Fruit fly (Drosophila melanogaster): ENCODE measurements around the gene gzl.

Gene gzl

DNA sequence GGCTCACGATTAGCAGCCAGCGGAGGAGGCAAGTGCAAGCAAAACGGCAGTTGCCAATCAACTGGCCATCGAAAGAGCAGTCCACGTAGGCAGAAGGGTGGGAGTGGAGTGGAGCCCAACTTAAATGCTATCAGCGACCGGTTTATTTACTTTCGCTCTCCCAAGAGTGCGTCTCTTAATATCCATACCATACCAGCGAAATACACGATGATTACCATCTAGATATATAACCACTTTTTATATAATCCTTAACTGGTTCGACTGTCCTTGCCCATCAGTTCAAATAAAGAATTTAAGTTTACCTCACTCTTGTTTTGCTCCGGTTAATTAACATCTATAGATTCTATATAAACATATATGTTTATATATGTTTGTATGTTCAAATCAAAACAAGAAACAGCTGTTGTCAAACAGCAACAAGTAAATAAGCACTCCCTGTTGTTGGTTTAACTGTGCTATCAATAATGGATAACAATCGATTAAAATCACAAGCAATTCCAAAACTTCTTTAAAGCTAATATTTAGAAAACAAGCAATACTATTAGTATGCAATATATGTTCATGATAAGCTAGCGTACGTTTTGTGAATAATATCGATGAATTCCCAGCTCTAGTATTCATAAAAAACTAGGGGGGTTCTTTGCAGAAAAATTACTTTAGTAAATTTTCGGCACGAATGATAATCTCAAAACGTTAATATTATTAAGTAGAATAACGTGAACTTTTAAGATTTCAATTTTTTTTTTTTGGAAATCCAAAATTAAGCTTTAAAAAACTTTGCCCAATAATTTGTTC lies 9.0 kb upstream of the gzl start (continued):
- no peak for TF ChIP-seq Tbp (GFP tag; optimal IDR thresholded peaks at IDR 0.05)
- peak; percentile 63; the same call in 2 of the 3 replicates for TF ChIP-seq Dbx (GFP tag; IDR thresholded peaks at IDR 0.05)
- TF ChIP-seq CG11247 (GFP tag; IDR thresholded peaks at IDR 0.05), result 0 out of 2 replicates have a peak, but pooled peaks have one; percentile 52
- no peak for TF ChIP-seq ftz-f1 (GFP tag; optimal IDR thresholded peaks at IDR 0.05)
- TF ChIP-seq Meics (GFP tag; optimal IDR thresholded peaks at IDR 0.05), result peak; percentile 96
- no peak for TF ChIP-seq ap (GFP tag; IDR thresholded peaks at IDR 0.05)
- TF ChIP-seq Antp (GFP tag; optimal IDR thresholded peaks at IDR 0.05), result no peak
- peak; percentile 66 for TF ChIP-seq odd (GFP tag; optimal IDR thresholded peaks at IDR 0.05)
- no peak for TF ChIP-seq CG7963 (GFP tag; IDR thresholded peaks at IDR 0.05; ENCODE audit: partially characterized antibody)
- TF ChIP-seq CG13123 (GFP tag; optimal IDR thresholded peaks at IDR 0.05), result peak; percentile 42
- TF ChIP-seq Dip2 (GFP tag; IDR thresholded peaks at IDR 0.05), result no peak
- no peak for TF ChIP-seq CG11504 (tag; optimal IDR thresholded peaks at IDR 0.05)
- peak; percentile 47 for TF ChIP-seq nom (GFP tag; optimal IDR thresholded peaks at IDR 0.05)
- peak; percentile 34; the same call in 1 of the 2 replicates for TF ChIP-seq CG5953 (GFP tag; IDR thresholded peaks at IDR 0.05)
- TF ChIP-seq CG32772 (GFP tag; IDR thresholded peaks at IDR 0.05), result no peak
- TF ChIP-seq Lpt (GFP tag; optimal IDR thresholded peaks at IDR 0.05), result no peak
- TF ChIP-seq CG3065 (GFP tag; optimal IDR thresholded peaks at IDR 0.05), result no peak
- TF ChIP-seq Drgx (GFP tag; IDR thresholded peaks at IDR 0.05), result 0 out of 2 replicates have a peak, but pooled peaks have one; percentile 33
- TF ChIP-seq fu2 (GFP tag; optimal IDR thresholded peaks at IDR 0.05), result no peak
- no peak for TF ChIP-seq zen (tag; optimal IDR thresholded peaks at IDR 0.05)
- no peak for TF ChIP-seq CG12942 (GFP tag; optimal IDR thresholded peaks at IDR 0.05)
- peak; percentile 2 for TF ChIP-seq Hr3 (GFP tag; optimal IDR thresholded peaks at IDR 0.05)
- no peak for TF ChIP-seq pnt (GFP tag; optimal IDR thresholded peaks at IDR 0.05)
- TF ChIP-seq Adf1 (GFP tag; IDR thresholded peaks at IDR 0.05), result peak; percentile 43
- no peak for TF ChIP-seq pum (GFP tag; optimal IDR thresholded peaks at IDR 0.05)
- peak; percentile 9 for TF ChIP-seq CG10654 (GFP tag; optimal IDR thresholded peaks at IDR 0.05)
- peak; percentile 55; the same call in 1 of the 2 replicates for TF ChIP-seq MBD-R2 (GFP tag; IDR thresholded peaks at IDR 0.05)
- no peak for TF ChIP-seq Dad (GFP tag; optimal IDR thresholded peaks at IDR 0.05)
- no peak for TF ChIP-seq sima (GFP tag; optimal IDR thresholded peaks at IDR 0.05)
- TF ChIP-seq BtbVII (GFP tag; optimal IDR thresholded peaks at IDR 0.05), result peak; percentile 72
- peak; percentile 4 for TF ChIP-seq CG31365 (tag; optimal IDR thresholded peaks at IDR 0.05)
- no peak for TF ChIP-seq corto (GFP tag; optimal IDR thresholded peaks at IDR 0.05)
- TF ChIP-seq sc (optimal IDR thresholded peaks at IDR 0.05), result no peak
- no peak for TF ChIP-seq sc (GFP tag; optimal IDR thresholded peaks at IDR 0.05)
- TF ChIP-seq dm (GFP tag; optimal IDR thresholded peaks at IDR 0.05), result no peak
- no peak for TF ChIP-seq zf30C (GFP tag; optimal IDR thresholded peaks at IDR 0.05)
- peak; percentile 73 for TF ChIP-seq CG12769 (tag; optimal IDR thresholded peaks at IDR 0.05)
- no peak for TF ChIP-seq CTCF (GFP tag; optimal IDR thresholded peaks at IDR 0.05)
- peak; percentile 5 for TF ChIP-seq chn (GFP tag; optimal IDR thresholded peaks at IDR 0.05)
- TF ChIP-seq Camta (GFP tag; optimal IDR thresholded peaks at IDR 0.05), result peak; percentile 16
- TF ChIP-seq CG8478 (optimal IDR thresholded peaks at IDR 0.05), result no peak
- no peak for TF ChIP-seq Elba2 (GFP tag; optimal IDR thresholded peaks at IDR 0.05)
- peak; percentile 67 for TF ChIP-seq CG18599 (GFP tag; optimal IDR thresholded peaks at IDR 0.05)
- TF ChIP-seq ro (GFP tag; IDR thresholded peaks at IDR 0.05), result no peak
- TF ChIP-seq CG7271 (tag; optimal IDR thresholded peaks at IDR 0.05), result no peak
- TF ChIP-seq grau (tag; optimal IDR thresholded peaks at IDR 0.05), result peak; percentile 32
- TF ChIP-seq BEAF-32 (GFP tag; optimal IDR thresholded peaks at IDR 0.05), result peak; percentile 46
- TF ChIP-seq HmgD (GFP tag; optimal IDR thresholded peaks at IDR 0.05), result no peak
- peak; percentile 52 for TF ChIP-seq Blimp-1 (GFP tag; optimal IDR thresholded peaks at IDR 0.05)
- TF ChIP-seq CG1529 (GFP tag; optimal IDR thresholded peaks at IDR 0.05), result no peak
- peak; percentile 71 for TF ChIP-seq Max (GFP tag; optimal IDR thresholded peaks at IDR 0.05)
